Worm (Caenorhabditis elegans): ENCODE measurements around the gene nhr-195.

nhr-195 gene

ce11 chrV:8939424-8940065 is 32.6 kb downstream of the nhr-195 start:
- TF ChIP-seq ama-1 (optimal IDR thresholded peaks at IDR 0.05) (no peak), pes-1 (GFP tag; IDR thresholded peaks at IDR 0.05) (no peak), hnd-1 (tag; optimal IDR thresholded peaks at IDR 0.05) (no peak), tbx-11 (GFP tag; IDR thresholded peaks at IDR 0.05) (no peak), scrt-1 (GFP tag; IDR thresholded peaks at IDR 0.05) (no peak), F13C5.2 (tag; optimal IDR thresholded peaks at IDR 0.05) (no peak), sea-1 (GFP tag; conservative IDR thresholded peaks at IDR 0.05) (no peak), ceh-36 (tag; optimal IDR thresholded peaks at IDR 0.05) (no peak), aly-1 (tag; optimal IDR thresholded peaks at IDR 0.05) (no peak), ceh-13 (GFP tag; optimal IDR thresholded peaks at IDR 0.05) (no peak), hmg-4 (GFP tag; optimal IDR thresholded peaks at IDR 0.05) (no peak)

ce11 chrV:8938943-8939342 is 33.2 kb downstream of the nhr-195 start:
- TF ChIP-seq aly-1 (tag; optimal IDR thresholded peaks at IDR 0.05) (no peak), pes-1 (GFP tag; IDR thresholded peaks at IDR 0.05) (no peak), ets-7 (tag; optimal IDR thresholded peaks at IDR 0.05) (no peak), B0310.2 (tag; optimal IDR thresholded peaks at IDR 0.05) (no peak), flt-1 (GFP tag; IDR thresholded peaks at IDR 0.05) (no peak), tbx-37 (GFP tag; conservative IDR thresholded peaks at IDR 0.05) (no peak), hnd-1 (tag; optimal IDR thresholded peaks at IDR 0.05) (no peak)

ce11 chrV:8938445-8938844 is 33.7 kb downstream of the nhr-195 start:
- no peak for TF ChIP-seq F13C5.2 (tag; optimal IDR thresholded peaks at IDR 0.05)

ce11 chrV:8937476-8938249 is 34.5 kb downstream of the nhr-195 start:
- TF ChIP-seq tbx-37 (GFP tag; conservative IDR thresholded peaks at IDR 0.05) (no peak), ceh-13 (GFP tag; optimal IDR thresholded peaks at IDR 0.05) (no peak), pes-1 (GFP tag; IDR thresholded peaks at IDR 0.05) (no peak), scrt-1 (GFP tag; IDR thresholded peaks at IDR 0.05) (no peak), flt-1 (GFP tag; IDR thresholded peaks at IDR 0.05) (no peak), ama-1 (optimal IDR thresholded peaks at IDR 0.05) (no peak), hnd-1 (tag; optimal IDR thresholded peaks at IDR 0.05) (no peak), ceh-36 (tag; optimal IDR thresholded peaks at IDR 0.05) (no peak), aly-1 (tag; optimal IDR thresholded peaks at IDR 0.05) (no peak), hmbx-1 (tag; optimal IDR thresholded peaks at IDR 0.05) (no peak), tra-4 (tag; optimal IDR thresholded peaks at IDR 0.05) (no peak)

ce11 chrV:8936791-8937475 is 35.2 kb downstream of the nhr-195 start:
- TF ChIP-seq hmbx-1 (tag; optimal IDR thresholded peaks at IDR 0.05), result no peak
- TF ChIP-seq ets-7 (tag; optimal IDR thresholded peaks at IDR 0.05), result no peak
- no peak for TF ChIP-seq scrt-1 (GFP tag; IDR thresholded peaks at IDR 0.05)
- TF ChIP-seq ama-1 (optimal IDR thresholded peaks at IDR 0.05), result no peak
- TF ChIP-seq sea-1 (GFP tag; conservative IDR thresholded peaks at IDR 0.05), result no peak
- TF ChIP-seq ceh-13 (GFP tag; optimal IDR thresholded peaks at IDR 0.05), result no peak
- TF ChIP-seq hmg-4 (GFP tag; optimal IDR thresholded peaks at IDR 0.05), result no peak
- no peak for TF ChIP-seq tbx-11 (GFP tag; IDR thresholded peaks at IDR 0.05)
- TF ChIP-seq aly-1 (tag; optimal IDR thresholded peaks at IDR 0.05), result no peak
- TF ChIP-seq ceh-36 (tag; optimal IDR thresholded peaks at IDR 0.05), result no peak
- TF ChIP-seq flt-1 (GFP tag; IDR thresholded peaks at IDR 0.05), result no peak

ce11 chrV:8936184-8936589 is 36.0 kb downstream of the nhr-195 start, which contains the start of gene unc-23:
Gene unc-23, plus strand, starts transcription at chrV:8936359.
- TF ChIP-seq ama-1 (optimal IDR thresholded peaks at IDR 0.05) (no peak), scrt-1 (GFP tag; IDR thresholded peaks at IDR 0.05) (no peak), ets-7 (tag; optimal IDR thresholded peaks at IDR 0.05) (no peak), hnd-1 (tag; optimal IDR thresholded peaks at IDR 0.05) (no peak), B0310.2 (tag; optimal IDR thresholded peaks at IDR 0.05) (no peak), pes-1 (GFP tag; IDR thresholded peaks at IDR 0.05) (no peak)

ce11 chrV:8935104-8935503 is 37.1 kb downstream of the nhr-195 start:
- TF ChIP-seq ets-7 (tag; optimal IDR thresholded peaks at IDR 0.05), result no peak
- no peak for TF ChIP-seq B0310.2 (tag; optimal IDR thresholded peaks at IDR 0.05)
- no peak for TF ChIP-seq tbx-11 (GFP tag; IDR thresholded peaks at IDR 0.05)
- no peak for TF ChIP-seq hmg-4 (GFP tag; optimal IDR thresholded peaks at IDR 0.05)
- TF ChIP-seq ceh-36 (tag; optimal IDR thresholded peaks at IDR 0.05), result no peak
- no peak for TF ChIP-seq tra-4 (tag; optimal IDR thresholded peaks at IDR 0.05)
- TF ChIP-seq pes-1 (GFP tag; IDR thresholded peaks at IDR 0.05), result no peak
- TF ChIP-seq tbx-37 (GFP tag; conservative IDR thresholded peaks at IDR 0.05), result no peak
- TF ChIP-seq F13C5.2 (tag; optimal IDR thresholded peaks at IDR 0.05), result no peak
- TF ChIP-seq ama-1 (optimal IDR thresholded peaks at IDR 0.05), result no peak
- TF ChIP-seq aly-1 (tag; optimal IDR thresholded peaks at IDR 0.05), result no peak
- no peak for TF ChIP-seq sea-1 (GFP tag; conservative IDR thresholded peaks at IDR 0.05)
- no peak for TF ChIP-seq hmbx-1 (tag; optimal IDR thresholded peaks at IDR 0.05)
- no peak for TF ChIP-seq flt-1 (GFP tag; IDR thresholded peaks at IDR 0.05)
- TF ChIP-seq hnd-1 (tag; optimal IDR thresholded peaks at IDR 0.05), result no peak
- no peak for TF ChIP-seq ceh-13 (GFP tag; optimal IDR thresholded peaks at IDR 0.05)
- TF ChIP-seq scrt-1 (GFP tag; IDR thresholded peaks at IDR 0.05), result no peak

All from whole organism, early embryonic.